Fruit fly (Drosophila melanogaster) whole organism, embryonic: ENCODE data around the gene Cyp4d20.
A peak's percentile ranks its signal among the peaks of the same experiment; 100 is the strongest.

Experiments
- Atf3 ChIP-seq: fragments of 200-800 bp; sonication (Bioruptor generic); optimal IDR thresholded peaks from 3 replicates; lab custom pipeline; 2016; ENCODE audit warnings: missing biosample characterization, missing genetic modification characterization
- B-H2 ChIP-seq: fragments of 200-800 bp; sonication (Bioruptor generic); optimal IDR thresholded peaks from 2 replicates; lab custom pipeline; 2018; ENCODE audit warnings: missing biosample characterization, mild to moderate bottlenecking, missing genetic modification characterization
- CG10366 ChIP-seq: fragments of 200-800 bp; sonication (Bioruptor generic); IDR thresholded peaks from 2 replicates; pipeline ENCODE4 v1.3.6; 2022; ENCODE audit warnings: missing biosample characterization, missing genetic modification characterization
- CG13624 ChIP-seq: fragments of 200-800 bp; sonication (Bioruptor generic); optimal IDR thresholded peaks from 2 replicates; lab custom pipeline; 2016; ENCODE audit warnings: missing biosample characterization, missing genetic modification characterization
- CG14667 ChIP-seq: fragments of 200-800 bp; sonication (Bioruptor generic); IDR thresholded peaks from 2 replicates; pipeline ENCODE4 v1.3.6; 2022; ENCODE audit warnings: missing biosample characterization, missing genetic modification characterization
- CG14710 ChIP-seq: fragments of 200-800 bp; sonication (Bioruptor generic); optimal IDR thresholded peaks from 3 replicates; lab custom pipeline; 2019; ENCODE audit warnings: missing biosample characterization, mild to moderate bottlenecking, missing genetic modification characterization, moderate library complexity
- CG14965 ChIP-seq: fragments of 200-800 bp; sonication (Bioruptor generic); optimal IDR thresholded peaks from 2 replicates; lab custom pipeline; 2016; ENCODE audit warnings: missing biosample characterization, missing genetic modification characterization, borderline replicate concordance
- CG1832 ChIP-seq: fragments of 200-800 bp; sonication (Bioruptor generic); optimal IDR thresholded peaks from 2 replicates; lab custom pipeline; 2017; ENCODE audit warnings: missing biosample characterization, mild to moderate bottlenecking, missing genetic modification characterization, inconsistent platforms
- CG31224 ChIP-seq: fragments of 200-800 bp; sonication (Bioruptor generic); IDR thresholded peaks from 2 replicates; pipeline ENCODE4 v1.3.6; 2022; ENCODE audit warnings: missing biosample characterization, missing genetic modification characterization
- CG32532 ChIP-seq: fragments of 200-800 bp; sonication (Bioruptor generic); IDR thresholded peaks from 2 replicates; pipeline ENCODE4 v1.3.6; 2022; ENCODE audit warnings: missing biosample characterization, missing genetic modification characterization
- CG34376 ChIP-seq: fragments of 200-800 bp; sonication (Bioruptor generic); optimal IDR thresholded peaks from 2 replicates; lab custom pipeline; 2018; ENCODE audit warnings: missing biosample characterization, mild to moderate bottlenecking, missing genetic modification characterization
- CG34422 ChIP-seq: fragments of 200-800 bp; sonication (Bioruptor generic); IDR thresholded peaks from 3 replicates; pipeline ENCODE4 v1.3.6; 2022; ENCODE audit warnings: missing biosample characterization, missing genetic modification characterization
- CG3847 ChIP-seq: fragments of 200-800 bp; sonication (Bioruptor generic); IDR thresholded peaks from 2 replicates; pipeline ENCODE4 v1.3.6; 2022; ENCODE audit warnings: missing biosample characterization, missing genetic modification characterization
- CG8281 ChIP-seq: fragments of 200-800 bp; sonication (Bioruptor generic); optimal IDR thresholded peaks from 2 replicates; lab custom pipeline; 2018; ENCODE audit warnings: missing biosample characterization, mild to moderate bottlenecking, missing genetic modification characterization, moderate library complexity
- D19A ChIP-seq: fragments of 200-800 bp; optimal IDR thresholded peaks from 3 replicates; lab custom pipeline; 2019; ENCODE audit warnings: missing biosample characterization, mild to moderate bottlenecking, missing genetic modification characterization, moderate library complexity
- Dek ChIP-seq: fragments of 200-800 bp; sonication (Bioruptor generic); optimal IDR thresholded peaks from 3 replicates; lab custom pipeline; 2019; ENCODE audit warnings: missing biosample characterization, mild to moderate bottlenecking, missing genetic modification characterization, moderate library complexity
- Doc3 ChIP-seq: fragments of 200-800 bp; sonication (Bioruptor generic); IDR thresholded peaks from 3 replicates; pipeline ENCODE4 v1.3.6; 2022; ENCODE audit warnings: missing biosample characterization, missing genetic modification characterization; ENCODE audit not compliant: partially characterized antibody
- Drgx ChIP-seq: fragments of 200-800 bp; sonication (Bioruptor generic); IDR thresholded peaks from 2 replicates; pipeline ENCODE4 v1.3.6; 2022; ENCODE audit warnings: missing biosample characterization, missing genetic modification characterization
- ERR ChIP-seq: fragments of 200-800 bp; sonication (Bioruptor generic); optimal IDR thresholded peaks from 2 replicates; lab custom pipeline; 2016; ENCODE audit warnings: missing biosample characterization, missing genetic modification characterization
- HHEX ChIP-seq: fragments of 200-800 bp; sonication (Bioruptor generic); optimal IDR thresholded peaks from 3 replicates; lab custom pipeline; 2017; ENCODE audit warnings: missing biosample characterization, mild to moderate bottlenecking, missing genetic modification characterization, missing genetic modification reagents
- Meics ChIP-seq: fragments of 200-800 bp; sonication (Bioruptor generic); optimal IDR thresholded peaks from 2 replicates; lab custom pipeline; 2017; ENCODE audit warnings: missing biosample characterization, mild to moderate bottlenecking, missing genetic modification characterization
- Mes4 ChIP-seq: fragments of 200-800 bp; sonication (Bioruptor generic); optimal IDR thresholded peaks from 2 replicates; lab custom pipeline; 2016; ENCODE audit warnings: missing biosample characterization, missing genetic modification characterization
- Ravus ChIP-seq: fragments of 200-800 bp; sonication (Bioruptor generic); IDR thresholded peaks from 2 replicates; pipeline ENCODE4 v1.3.6; 2022; ENCODE audit warnings: missing biosample characterization, missing genetic modification characterization
- Scr ChIP-seq: fragments of 200-800 bp; sonication (Bioruptor generic); IDR thresholded peaks from 2 replicates; pipeline ENCODE4 v1.3.6; 2022; ENCODE audit warnings: missing biosample characterization, missing genetic modification characterization; ENCODE audit not compliant: partially characterized antibody
- Side ChIP-seq: fragments of 200-800 bp; sonication (Bioruptor generic); optimal IDR thresholded peaks from 2 replicates; lab custom pipeline; 2016; ENCODE audit warnings: missing biosample characterization, missing genetic modification characterization
- Spps ChIP-seq: fragments of 200-800 bp; sonication (Bioruptor generic); optimal IDR thresholded peaks from 2 replicates; lab custom pipeline; 2018; ENCODE audit warnings: missing biosample characterization, mild to moderate bottlenecking, missing genetic modification characterization
- amos ChIP-seq: fragments of 200-800 bp; sonication (Bioruptor generic); IDR thresholded peaks from 2 replicates; pipeline ENCODE4 v1.3.6; 2022; ENCODE audit warnings: missing biosample characterization, missing genetic modification characterization; ENCODE audit not compliant: partially characterized antibody
- ase ChIP-seq: fragments of 200-800 bp; sonication (Bioruptor generic); IDR thresholded peaks from 3 replicates; pipeline ENCODE4 v1.3.6; 2022; ENCODE audit warnings: missing biosample characterization, missing genetic modification characterization
- az2 ChIP-seq: fragments of 200-800 bp; sonication (Bioruptor generic); optimal IDR thresholded peaks from 3 replicates; lab custom pipeline; 2016; ENCODE audit warnings: missing biosample characterization, missing genetic modification characterization
- bsh ChIP-seq, 2 experiments: fragments of 200-800 bp; sonication (Bioruptor generic); optimal IDR thresholded peaks; 2 replicates each; lab custom pipeline; 2017 to 2018; ENCODE audit warnings: mild to moderate bottlenecking in 2 of 2, missing biosample characterization in 2 of 2, missing genetic modification characterization in 2 of 2, moderate library complexity in 1 of 2
- cad ChIP-seq: fragments of >200 bp; optimal IDR thresholded peaks from 2 replicates; lab custom pipeline; 2017; ENCODE audit warnings: missing biosample characterization, missing genetic modification characterization
- ci ChIP-seq: fragments of 200-800 bp; sonication (Bioruptor generic); IDR thresholded peaks from 3 replicates; pipeline ENCODE4 v1.3.6; 2022; ENCODE audit warnings: missing biosample characterization, missing genetic modification characterization
- dan ChIP-seq: fragments of 200-800 bp; sonication (Bioruptor generic); IDR thresholded peaks from 2 replicates; pipeline ENCODE4 v1.3.6; 2022; ENCODE audit warnings: missing biosample characterization, missing genetic modification characterization
- eyg ChIP-seq: fragments of 200-800 bp; sonication (Bioruptor generic); optimal IDR thresholded peaks from 3 replicates; lab custom pipeline; 2016; ENCODE audit warnings: missing biosample characterization, missing genetic modification characterization
- fd96Cb ChIP-seq: fragments of 200-800 bp; sonication (Bioruptor generic); optimal IDR thresholded peaks from 2 replicates; lab custom pipeline; 2018; ENCODE audit warnings: missing biosample characterization, mild to moderate bottlenecking, missing genetic modification characterization, moderate library complexity
- lab ChIP-seq: fragments of 200-800 bp; sonication (Bioruptor generic); optimal IDR thresholded peaks from 3 replicates; lab custom pipeline; 2017; ENCODE audit warnings: missing biosample characterization, missing genetic modification characterization, mild to moderate bottlenecking, moderate library complexity, missing genetic modification reagents
- nom ChIP-seq: fragments of 200-800 bp; sonication (Bioruptor generic); optimal IDR thresholded peaks from 2 replicates; lab custom pipeline; 2017; ENCODE audit warnings: missing biosample characterization, missing genetic modification characterization, mild to moderate bottlenecking, moderate library complexity, missing genetic modification reagents
- pb ChIP-seq: fragments of 200-800 bp; sonication (Bioruptor generic); optimal IDR thresholded peaks from 3 replicates; lab custom pipeline; 2016; ENCODE audit warnings: missing biosample characterization, missing genetic modification characterization
- prd ChIP-seq, 3 experiments: fragments of >200 bp in 2 of 3; fragments of 200-800 bp in 1 of 3; sonication (Bioruptor generic) in 1 of 3; optimal IDR thresholded peaks in 2 of 3; IDR thresholded peaks in 1 of 3; 2 replicates in 2 of 3; 3 replicates in 1 of 3; pipeline versions ENCODE4 v1.3.6 to Lab custom; 2017 to 2022; ENCODE audit warnings: missing biosample characterization in 1 of 3, missing genetic modification characterization in 1 of 3
- rib ChIP-seq: fragments of 200-800 bp; sonication (Bioruptor generic); IDR thresholded peaks from 2 replicates; pipeline ENCODE4 v1.3.6; 2022; ENCODE audit warnings: missing biosample characterization, missing genetic modification characterization
- sc ChIP-seq, 3 experiments: fragments of >200 bp in 2 of 3; fragments of 200-800 bp in 1 of 3; sonication (Bioruptor generic) in 1 of 3; optimal IDR thresholded peaks; 2 replicates in 2 of 3; 3 replicates in 1 of 3; lab custom pipeline; 2017; ENCODE audit warnings: mild to moderate bottlenecking in 1 of 3, missing biosample characterization in 1 of 3, missing genetic modification characterization in 1 of 3, missing genetic modification reagents in 1 of 3
- sens ChIP-seq: fragments of 200-800 bp; sonication (Bioruptor generic); peaks from one replicate; lab custom pipeline; 2016; ENCODE audit warnings: missing biosample characterization, missing genetic modification characterization
- shn ChIP-seq: fragments of 200-800 bp; sonication (Bioruptor generic); optimal IDR thresholded peaks from 3 replicates; lab custom pipeline; 2016; ENCODE audit warnings: missing biosample characterization, missing genetic modification characterization
- tin ChIP-seq: fragments of 200-800 bp; sonication (Bioruptor generic); optimal IDR thresholded peaks from 3 replicates; lab custom pipeline; 2016; ENCODE audit warnings: missing biosample characterization, missing genetic modification characterization
- tio ChIP-seq: fragments of 200-800 bp; sonication (Bioruptor generic); optimal IDR thresholded peaks from 2 replicates; lab custom pipeline; 2017; ENCODE audit warnings: missing biosample characterization, missing genetic modification characterization, inconsistent platforms
- vnd ChIP-seq: fragments of 200-800 bp; sonication (Bioruptor generic); IDR thresholded peaks from 3 replicates; pipeline ENCODE4 v1.3.6; 2022; ENCODE audit warnings: missing biosample characterization, missing genetic modification characterization; ENCODE audit not compliant: partially characterized antibody
- zen2 ChIP-seq: fragments of 200-800 bp; sonication (Bioruptor generic); IDR thresholded peaks from 3 replicates; pipeline ENCODE4 v1.3.6; 2022; ENCODE audit warnings: missing biosample characterization, missing genetic modification characterization; ENCODE audit not compliant: partially characterized antibody

Gene Cyp4d20

DNA sequence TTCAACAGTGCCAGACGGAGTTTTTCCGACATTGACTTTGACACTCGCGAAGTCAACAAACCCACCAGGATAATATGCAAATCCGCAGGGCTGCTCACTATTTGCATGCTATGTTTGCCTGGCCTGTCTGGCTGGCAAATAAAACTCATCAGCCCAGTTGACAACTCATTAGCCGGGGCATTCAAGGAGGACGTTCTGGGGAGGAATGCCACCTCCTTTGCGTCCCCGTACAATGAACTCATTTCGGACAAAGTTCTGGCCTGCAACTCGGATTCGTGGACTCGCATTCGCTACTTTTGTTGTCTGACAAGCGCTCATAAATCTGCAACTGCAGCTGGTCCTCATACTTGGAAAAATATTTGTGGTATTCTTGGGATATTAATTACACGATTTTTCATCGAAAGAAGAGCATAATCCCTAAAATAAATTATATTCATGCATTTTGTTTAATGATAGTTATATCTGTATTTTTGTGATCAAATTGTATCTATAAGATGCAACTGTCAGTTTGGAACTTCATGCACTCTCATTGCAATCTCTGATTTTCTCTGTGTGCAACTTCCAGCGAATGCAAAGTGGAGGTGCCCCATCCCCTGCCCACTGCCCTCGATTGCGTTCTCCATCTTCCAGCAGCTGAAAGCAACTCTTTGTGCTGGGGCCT is 7.4 kb downstream of the Cyp4d20 start:
- TF ChIP-seq lab (GFP tag; lab: Kevin White, UChicago) (no peak), Drgx (GFP tag; lab: Robert Waterston, UW) (peak; percentile 62), CG34376 (GFP tag; lab: Kevin White, UChicago) (no peak), Side (GFP tag; lab: Kevin White, UChicago) (no peak), ERR (GFP tag; lab: Kevin White, UChicago) (no peak), Scr (GFP tag; lab: Robert Waterston, UW) (no peak), nom (GFP tag; lab: Kevin White, UChicago) (peak; percentile 58), bsh (GFP tag; optimal IDR thresholded peaks at IDR 0.05; lab: Kevin White, UChicago) (peak in 1 of 2 experiments; percentile 64)

DNA sequence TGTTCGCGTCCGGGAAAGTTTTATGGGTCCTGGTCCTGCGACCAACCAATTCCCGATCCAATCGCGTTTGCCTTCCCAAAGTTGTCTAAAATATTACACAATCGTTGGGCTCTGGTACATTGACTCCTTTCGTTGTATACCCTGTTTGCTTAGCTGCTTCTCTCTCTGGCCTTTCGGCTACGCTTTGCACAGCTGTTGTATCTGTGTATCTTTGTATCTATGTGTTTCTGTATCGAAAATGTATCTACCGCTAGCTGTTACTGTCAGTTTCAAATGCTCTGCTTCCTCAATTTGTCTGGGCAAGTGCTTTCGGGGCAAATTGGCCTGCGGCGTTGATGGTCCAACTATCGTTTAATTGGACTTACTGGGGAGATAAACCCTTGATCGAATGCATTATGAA is 8.6 kb downstream of the Cyp4d20 start:
- no peak for TF ChIP-seq rib (GFP tag; lab: Robert Waterston, UW)
- no peak for TF ChIP-seq CG13624 (GFP tag; lab: Kevin White, UChicago)
- peak; percentile 28 for TF ChIP-seq sens (GFP tag; lab: Kevin White, UChicago)
- no peak for TF ChIP-seq vnd (GFP tag; lab: Robert Waterston, UW)
- TF ChIP-seq CG32532 (GFP tag; lab: Robert Waterston, UW): no peak
- TF ChIP-seq amos (GFP tag; lab: Robert Waterston, UW): no peak
- TF ChIP-seq CG31224: no peak
- no peak for TF ChIP-seq dan
- no peak for TF ChIP-seq sc (optimal IDR thresholded peaks at IDR 0.05; lab: Kevin White, UChicago)
- no peak for TF ChIP-seq sc (GFP tag; optimal IDR thresholded peaks at IDR 0.05; lab: Kevin White, UChicago)
- TF ChIP-seq CG14710 (tag; lab: Kevin White, UChicago): no peak
- TF ChIP-seq ase (GFP tag; lab: Robert Waterston, UW): no peak
- TF ChIP-seq CG1832 (GFP tag; lab: Kevin White, UChicago): no peak
- TF ChIP-seq Spps: no peak
- TF ChIP-seq tin (GFP tag; lab: Kevin White, UChicago): no peak
- no peak for TF ChIP-seq CG8281 (tag; lab: Kevin White, UChicago)
- TF ChIP-seq B-H2 (GFP tag; lab: Kevin White, UChicago): no peak
- TF ChIP-seq ci: no peak
- no peak for TF ChIP-seq eyg
- no peak for TF ChIP-seq fd96Cb (tag; lab: Kevin White, UChicago)
- no peak for TF ChIP-seq prd (optimal IDR thresholded peaks at IDR 0.05; lab: Kevin White, UChicago)
- TF ChIP-seq prd (GFP tag; IDR thresholded peaks at IDR 0.05; lab: Robert Waterston, UW): no peak
- TF ChIP-seq Scr (GFP tag; lab: Robert Waterston, UW): no peak
- TF ChIP-seq tio (GFP tag; lab: Kevin White, UChicago): no peak
- TF ChIP-seq cad (GFP tag; lab: Kevin White, UChicago): no peak
- no peak for TF ChIP-seq Dek (tag; lab: Kevin White, UChicago)
- TF ChIP-seq CG14965 (GFP tag; lab: Kevin White, UChicago): no peak
- TF ChIP-seq D19A (tag; lab: Kevin White, UChicago): no peak
- TF ChIP-seq HHEX (GFP tag; lab: Kevin White, UChicago): peak; percentile 49
- TF ChIP-seq Doc3: no peak
- no peak for TF ChIP-seq CG14667 (GFP tag; lab: Robert Waterston, UW)
- TF ChIP-seq shn (GFP tag; lab: Kevin White, UChicago): no peak
- no peak for TF ChIP-seq pb (GFP tag; lab: Kevin White, UChicago)
- no peak for TF ChIP-seq Atf3
- no peak for TF ChIP-seq CG3847 (GFP tag; lab: Robert Waterston, UW)
- TF ChIP-seq Meics (GFP tag; lab: Kevin White, UChicago): peak; percentile 18
- no peak for TF ChIP-seq Ravus
- TF ChIP-seq az2 (GFP tag; lab: Kevin White, UChicago): no peak
- TF ChIP-seq zen2 (GFP tag; lab: Robert Waterston, UW): no peak
- TF ChIP-seq CG34422: no peak
- TF ChIP-seq CG10366 (GFP tag; lab: Robert Waterston, UW): no peak
- no peak for TF ChIP-seq Mes4
